Fruit fly (Drosophila melanogaster) whole organism, prepupa: Measurements from ENCODE around the gene CG31100.
A peak's percentile ranks its signal among the peaks of the same experiment; 100 is the strongest.

Experiments used
- Blimp-1 ChIP-seq: fragments of 200-800 bp; sonication (Bioruptor generic); optimal IDR thresholded peaks from 3 replicates; lab custom pipeline; 2017; ENCODE audit warnings: missing biosample characterization, missing genetic modification characterization, mild to moderate bottlenecking, moderate library complexity, missing genetic modification reagents
- CG11294 ChIP-seq: fragments of 200-800 bp; sonication (Bioruptor generic); IDR thresholded peaks from 2 replicates; pipeline ENCODE4 v1.3.6; 2022; ENCODE audit warnings: missing biosample characterization, missing genetic modification characterization
- CG11902 ChIP-seq: fragments of 200-800 bp; sonication (Bioruptor generic); optimal IDR thresholded peaks from 3 replicates; lab custom pipeline; 2016; ENCODE audit warnings: missing biosample characterization, missing genetic modification characterization
- CG1621 ChIP-seq: fragments of 200-800 bp; sonication (Bioruptor generic); optimal IDR thresholded peaks from 3 replicates; lab custom pipeline; 2018; ENCODE audit warnings: missing biosample characterization, mild to moderate bottlenecking, missing genetic modification characterization
- CG8119 ChIP-seq: fragments of 200-800 bp; sonication (Bioruptor generic); IDR thresholded peaks from 3 replicates; pipeline ENCODE4 v1.3.6; 2022; ENCODE audit warnings: missing biosample characterization, missing genetic modification characterization
- Ets96B ChIP-seq: fragments of 200-800 bp; optimal IDR thresholded peaks from 2 replicates; lab custom pipeline; 2019; ENCODE audit warnings: missing biosample characterization, mild to moderate bottlenecking, missing genetic modification characterization, moderate library complexity
- Gug ChIP-seq: fragments of 200-800 bp; sonication (Bioruptor generic); IDR thresholded peaks from 2 replicates; pipeline ENCODE4 v1.3.6; 2022; ENCODE audit warnings: missing biosample characterization, missing genetic modification characterization
- Hr38 ChIP-seq: sonication (Bioruptor generic); optimal IDR thresholded peaks from 2 replicates; lab custom pipeline; 2016; ENCODE audit warnings: missing biosample characterization, missing genetic modification characterization
- Lpt ChIP-seq: fragments of 200-800 bp; sonication (Bioruptor generic); optimal IDR thresholded peaks from 3 replicates; lab custom pipeline; 2016; ENCODE audit warnings: missing biosample characterization, missing genetic modification characterization
- Sox102F ChIP-seq: fragments of 200-800 bp; sonication (Bioruptor generic); optimal IDR thresholded peaks from 2 replicates; lab custom pipeline; 2016; ENCODE audit warnings: missing biosample characterization, mild to moderate bottlenecking, missing genetic modification characterization
- Sox15 ChIP-seq: fragments of 200-800 bp; sonication (Bioruptor generic); optimal IDR thresholded peaks from 3 replicates; lab custom pipeline; 2016; ENCODE audit warnings: missing biosample characterization, missing genetic modification characterization
- acj6 ChIP-seq: fragments of 200-800 bp; sonication (Bioruptor generic); optimal IDR thresholded peaks from 3 replicates; lab custom pipeline; 2016; ENCODE audit warnings: missing biosample characterization, missing genetic modification characterization
- dsx ChIP-seq: fragments of 200-800 bp; optimal IDR thresholded peaks from 3 replicates; lab custom pipeline; 2019; ENCODE audit warnings: missing biosample characterization, mild to moderate bottlenecking, missing genetic modification characterization, moderate library complexity; ENCODE audit not compliant: poor library complexity, severe bottlenecking
- net ChIP-seq: fragments of 200-800 bp; sonication (Bioruptor generic); optimal IDR thresholded peaks from 3 replicates; lab custom pipeline; 2016; ENCODE audit warnings: missing biosample characterization, missing genetic modification characterization

- no peak for TF ChIP-seq Sox15
- TF ChIP-seq net, result no peak
- no peak for TF ChIP-seq CG11902
- TF ChIP-seq Blimp-1 (GFP tag; lab: Kevin White, UChicago), result no peak
- TF ChIP-seq Gug (GFP tag; lab: Robert Waterston, UW), result no peak
- no peak for TF ChIP-seq Hr38
- TF ChIP-seq Ets96B, result no peak
- TF ChIP-seq dsx (GFP tag; lab: Kevin White, UChicago), result peak; percentile 4
- no peak for TF ChIP-seq acj6 (GFP tag; lab: Kevin White, UChicago)
- no peak for TF ChIP-seq CG8119 (GFP tag; lab: Robert Waterston, UW)
- no peak for TF ChIP-seq Lpt
- TF ChIP-seq CG1621, result no peak
- no peak for TF ChIP-seq Sox102F (GFP tag; lab: Kevin White, UChicago)
- TF ChIP-seq CG11294 (GFP tag; lab: Robert Waterston, UW), result no peak
Measured at dm6 chr3R:8969301-8969925, 34.0 kb downstream of the CG31100 start.
